Fruit fly (Drosophila melanogaster): ENCODE measurements around the gene CG13919.

CG13919 gene

DNA sequence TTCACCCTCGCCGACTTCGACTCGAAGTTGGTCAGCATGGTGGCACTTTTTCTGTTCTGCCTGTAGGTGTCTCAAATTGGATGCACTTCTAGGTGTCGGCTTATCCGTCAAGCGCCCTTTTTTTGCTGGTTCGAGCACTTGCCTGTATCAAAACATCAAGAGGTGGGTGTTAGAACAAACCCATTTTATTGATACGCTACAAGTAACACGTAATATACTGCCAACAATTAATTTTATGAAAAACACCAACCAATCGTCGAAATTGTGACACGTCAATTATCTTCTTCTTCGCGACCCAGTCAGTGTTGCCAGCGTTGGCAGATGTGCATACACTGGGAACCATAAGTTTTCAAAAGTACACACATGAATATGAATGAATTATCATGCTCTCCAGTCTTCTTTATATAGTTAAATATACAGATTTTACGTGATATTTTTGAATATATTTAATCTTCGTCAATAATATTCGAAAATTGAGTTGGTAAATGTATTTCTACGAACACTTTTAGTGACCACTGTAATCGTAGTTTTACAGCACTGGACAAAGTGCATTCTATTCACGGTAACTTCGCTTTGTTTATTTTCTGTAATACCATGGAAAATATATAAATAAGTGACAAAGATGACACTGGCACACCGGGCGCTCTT is at the start of gene CG13919, which contains the start of gene alphaCOP (continued):
- no peak for TF ChIP-seq sc (optimal IDR thresholded peaks at IDR 0.05)
- peak; percentile 95 for TF ChIP-seq sc (GFP tag; optimal IDR thresholded peaks at IDR 0.05)
- TF ChIP-seq CG17829 (tag; optimal IDR thresholded peaks at IDR 0.05) = peak; percentile 95
- TF ChIP-seq Eip74EF (GFP tag; optimal IDR thresholded peaks at IDR 0.05) = peak in 1 of 2 experiments; percentile 96
- TF ChIP-seq dysf (GFP tag; IDR thresholded peaks at IDR 0.05) = peak; percentile 97
- peak; percentile 95 for TF ChIP-seq CG17359 (tag; optimal IDR thresholded peaks at IDR 0.05)
- no peak for TF ChIP-seq CG8478 (optimal IDR thresholded peaks at IDR 0.05)
- TF ChIP-seq Optix (GFP tag; IDR thresholded peaks at IDR 0.05) = peak; percentile 95
- peak; percentile 95 for TF ChIP-seq CG18476 (GFP tag; optimal IDR thresholded peaks at IDR 0.05)
- TF ChIP-seq fd64A (GFP tag; optimal IDR thresholded peaks at IDR 0.05) = peak; percentile 56
- peak; percentile 97 for TF ChIP-seq fd3F (GFP tag; optimal IDR thresholded peaks at IDR 0.05)
- peak; percentile 97 for TF ChIP-seq rib (GFP tag; IDR thresholded peaks at IDR 0.05)
- peak; percentile 97 for TF ChIP-seq sob (GFP tag; IDR thresholded peaks at IDR 0.05)
- peak; percentile 91 for TF ChIP-seq org-1 (GFP tag; optimal IDR thresholded peaks at IDR 0.05)
- TF ChIP-seq Kr (GFP tag; optimal IDR thresholded peaks at IDR 0.05) = no peak
- TF ChIP-seq CoRest (tag; optimal IDR thresholded peaks at IDR 0.05) = peak; percentile 98
- TF ChIP-seq CG17361 (GFP tag; IDR thresholded peaks at IDR 0.05) = peak; percentile 98
- TF ChIP-seq CG32532 (GFP tag; IDR thresholded peaks at IDR 0.05) = peak; percentile 97
- TF ChIP-seq CG2116 (GFP tag; optimal IDR thresholded peaks at IDR 0.05) = peak; percentile 86
- TF ChIP-seq lab (GFP tag; optimal IDR thresholded peaks at IDR 0.05) = peak; percentile 95
- peak; percentile 99 for TF ChIP-seq CG14710 (tag; optimal IDR thresholded peaks at IDR 0.05)
- TF ChIP-seq esg (GFP tag; conservative IDR thresholded peaks at IDR 0.05) = peak; percentile 98
- peak; percentile 94 for TF ChIP-seq ro (GFP tag; IDR thresholded peaks at IDR 0.05)
- TF ChIP-seq HHEX (GFP tag; optimal IDR thresholded peaks at IDR 0.05) = peak; percentile 94
- TF ChIP-seq CG11696 (GFP tag; IDR thresholded peaks at IDR 0.05) = peak; percentile 88
- TF ChIP-seq Tbp (GFP tag; optimal IDR thresholded peaks at IDR 0.05) = no peak
- peak; percentile 50 for TF ChIP-seq BEAF-32 (GFP tag; optimal IDR thresholded peaks at IDR 0.05)
- peak; percentile 89 for TF ChIP-seq CG2875 (GFP tag; optimal IDR thresholded peaks at IDR 0.05)
- peak; percentile 93 for TF ChIP-seq Six4 (GFP tag; optimal IDR thresholded peaks at IDR 0.05)
- TF ChIP-seq HLH54F (GFP tag; optimal IDR thresholded peaks at IDR 0.05) = peak; percentile 93
- peak; percentile 78 for TF ChIP-seq CkIIα-i1 (GFP tag; IDR thresholded peaks at IDR 0.05)
- peak; percentile 95 for TF ChIP-seq CG9817 (tag; optimal IDR thresholded peaks at IDR 0.05)
- peak; percentile 94 for TF ChIP-seq cato (GFP tag; optimal IDR thresholded peaks at IDR 0.05; ENCODE audit: borderline replicate concordance)
- TF ChIP-seq crp (GFP tag; optimal IDR thresholded peaks at IDR 0.05) = peak in 1 of 2 experiments; percentile 77
- TF ChIP-seq NC2α (GFP tag; optimal IDR thresholded peaks at IDR 0.05) = peak; percentile 75
- peak; percentile 98 for TF ChIP-seq Chrac-16 (GFP tag; optimal IDR thresholded peaks at IDR 0.05)
- peak; percentile 87 for TF ChIP-seq CG7786 (GFP tag; optimal IDR thresholded peaks at IDR 0.05)
- peak; percentile 97 for TF ChIP-seq CG13624 (GFP tag; optimal IDR thresholded peaks at IDR 0.05)

DNA sequence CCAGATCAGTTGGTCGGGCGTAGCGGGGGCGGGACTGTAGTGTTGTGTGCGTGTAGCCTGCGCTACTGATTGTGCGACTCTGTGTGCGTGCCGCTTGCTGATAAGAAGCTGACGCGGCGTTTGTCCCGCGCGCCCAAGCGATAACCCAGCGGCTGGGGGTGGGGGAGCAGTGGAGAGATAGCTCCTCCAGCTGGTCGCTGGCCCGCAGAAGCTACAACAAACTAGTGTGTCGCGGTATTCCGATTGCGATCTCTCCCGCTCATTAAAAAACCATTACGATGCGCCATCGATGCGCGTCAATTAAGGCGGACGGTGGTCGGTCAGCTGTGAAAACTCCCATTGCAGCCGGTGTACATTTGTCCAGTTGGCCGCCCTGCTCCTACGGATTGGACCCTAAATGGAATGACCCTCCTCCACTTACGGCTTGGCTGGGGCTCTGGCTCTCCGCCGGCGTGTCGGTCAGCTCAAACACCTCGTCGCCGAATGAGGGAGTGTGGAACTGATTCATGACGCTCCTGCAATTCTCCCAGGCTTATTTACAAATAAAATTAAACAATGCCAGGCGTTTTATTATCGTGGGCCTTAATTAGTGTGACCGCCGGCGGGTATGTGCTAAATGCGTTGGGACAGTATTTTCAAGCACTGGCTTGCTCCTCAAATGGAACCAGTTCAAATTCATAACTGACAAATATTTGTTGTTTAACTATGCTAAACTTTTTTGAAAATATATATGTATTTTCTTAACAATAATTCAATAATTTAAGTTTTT is 43.0 kb upstream of the CG13919 start, which contains the start of gene CG12104:
Gene CG12104, minus strand, starts transcription at position 611 of the 769 bp plus-strand sequence.
- TF ChIP-seq CG18764 (GFP tag; optimal IDR thresholded peaks at IDR 0.05) (no peak), Rfx (GFP tag; IDR thresholded peaks at IDR 0.05) (no peak), CG10321 (GFP tag; IDR thresholded peaks at IDR 0.05) (no peak), CG34422 (GFP tag; IDR thresholded peaks at IDR 0.05) (no peak; the same call in 2 of the 3 replicates), CG15514 (GFP tag; optimal IDR thresholded peaks at IDR 0.05) (peak; percentile 99), Sin3A (optimal IDR thresholded peaks at IDR 0.05) (peak; percentile 15), CG8765 (GFP tag; IDR thresholded peaks at IDR 0.05) (no peak), mld (GFP tag; IDR thresholded peaks at IDR 0.05; ENCODE audit: partially characterized antibody) (0 out of 3 replicates have a peak, but pooled peaks have one; percentile 42), CG16779 (GFP tag; IDR thresholded peaks at IDR 0.05) (no peak), Neu2 (GFP tag; optimal IDR thresholded peaks at IDR 0.05; ENCODE audit: borderline replicate concordance) (no peak), CG33557 (GFP tag; optimal IDR thresholded peaks at IDR 0.05) (peak; percentile 64), slbo (GFP tag; IDR thresholded peaks at IDR 0.05) (peak; percentile 38; the same call in 1 of the 2 replicates)
